Fruit fly (Drosophila melanogaster): ENCODE results near the gene RpS8.

- TF ChIP-seq CG8478 (optimal IDR thresholded peaks at IDR 0.05) (no peak), psq (optimal IDR thresholded peaks at IDR 0.05) (no peak), usp (GFP tag; optimal IDR thresholded peaks at IDR 0.05) (no peak)
Observed at dm6 chr3R:29893030-29893429, 31.6 kb downstream of the RpS8 start.

Data from whole organism.